Worm (Caenorhabditis elegans) whole organism, L4/young adult: Measurements from ENCODE around the gene T07C4.12.

Source experiments
- dao-5 ChIP-seq: sonication (generic microtip); optimal IDR thresholded peaks from 2 replicates; lab custom pipeline; 2016; ENCODE audit warnings: missing genotype, missing genetic modification characterization, moderate library complexity, missing compliant biosample characterization
- him-1 ChIP-seq: sonication (generic microtip); optimal IDR thresholded peaks from 2 replicates; lab custom pipeline; 2016; ENCODE audit warnings: missing genotype, missing genetic modification reagents, missing genetic modification characterization, missing compliant biosample characterization

DNA sequence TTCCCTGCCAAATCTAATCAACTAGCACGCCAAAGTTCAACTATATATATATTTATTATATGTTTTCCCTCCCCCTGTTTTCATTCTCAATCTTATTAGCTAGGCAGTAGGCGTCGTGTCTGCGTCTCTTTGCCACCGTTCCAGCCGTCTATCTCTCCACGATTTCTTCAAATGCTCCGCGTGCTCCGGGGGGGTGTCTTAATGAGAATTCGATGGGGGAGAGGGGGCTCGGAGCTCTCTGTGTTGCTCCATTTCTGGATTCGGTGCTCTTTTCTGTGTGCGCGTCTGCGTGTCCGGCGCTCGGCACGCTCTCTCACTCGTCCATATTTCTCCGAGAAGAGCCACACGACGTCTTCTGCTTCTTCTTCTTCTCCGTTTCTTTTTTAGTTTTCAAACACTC, 48.2 kb downstream of the T07C4.12 start:
- TF ChIP-seq dao-5 (tag; lab: Kevin White, UChicago): no peak
- peak; percentile 78 for TF ChIP-seq him-1 (tag; lab: Kevin White, UChicago)
